Worm (Caenorhabditis elegans) whole organism, late embryonic: ENCODE results near the gene hsd-2.

Experiments used
- C08G9.2 ChIP-seq: sonication (generic microtip); optimal IDR thresholded peaks from 2 replicates; lab custom pipeline; 2016; ENCODE audit warnings: mild to moderate bottlenecking, missing genetic modification characterization, moderate library complexity, missing compliant biosample characterization
- C38D4.7 ChIP-seq: fragments of 200-800 bp; sonication (Bioruptor generic); optimal IDR thresholded peaks from 2 replicates; lab custom pipeline; 2018; ENCODE audit warnings: mild to moderate bottlenecking, missing genetic modification characterization, moderate library complexity, missing compliant biosample characterization
- K02D7.2 ChIP-seq: sonication (generic microtip); optimal IDR thresholded peaks from 2 replicates; lab custom pipeline; 2017; ENCODE audit warnings: mild to moderate bottlenecking, missing genetic modification characterization, missing compliant biosample characterization
- T23F11.4 ChIP-seq: fragments of 200-800 bp; sonication (Bioruptor generic); optimal IDR thresholded peaks from 2 replicates; lab custom pipeline; 2018; ENCODE audit warnings: mild to moderate bottlenecking, missing genetic modification characterization, missing compliant biosample characterization
- ahr-1 ChIP-seq: sonication (generic microtip); optimal IDR thresholded peaks from 2 replicates; lab custom pipeline; 2016; ENCODE audit warnings: missing genetic modification characterization, missing compliant biosample characterization
- ama-1 ChIP-seq: fragments of 150-350 bp; optimal IDR thresholded peaks from 2 replicates; lab custom pipeline; 2014
- ceh-19 ChIP-seq: fragments of 200-800 bp; sonication (Bioruptor generic); optimal IDR thresholded peaks from 2 replicates; lab custom pipeline; 2018; ENCODE audit warnings: mild to moderate bottlenecking, missing genetic modification characterization, missing compliant biosample characterization
- ceh-22 ChIP-seq: sonication (generic microtip); optimal IDR thresholded peaks from 2 replicates; lab custom pipeline; 2017; ENCODE audit warnings: missing biosample characterization, missing genetic modification characterization
- ceh-24 ChIP-seq: sonication (generic microtip); optimal IDR thresholded peaks from 2 replicates; lab custom pipeline; 2016; ENCODE audit warnings: mild to moderate bottlenecking, missing genetic modification characterization, missing compliant biosample characterization
- ceh-30 ChIP-seq: fragments of 150-350 bp; optimal IDR thresholded peaks from 2 replicates; lab custom pipeline; 2014; ENCODE audit warnings: missing biosample characterization, missing genetic modification characterization
- ceh-45 ChIP-seq: fragments of 200-800 bp; sonication (Bioruptor generic); IDR thresholded peaks from 2 replicates; pipeline ENCODE4 v1.3.6; 2022; ENCODE audit warnings: missing genetic modification reagents, missing genetic modification characterization, missing compliant biosample characterization
- ceh-6 ChIP-seq: fragments of 200-800 bp; sonication (Bioruptor generic); optimal IDR thresholded peaks from 2 replicates; lab custom pipeline; 2018; ENCODE audit warnings: mild to moderate bottlenecking, missing genetic modification characterization, missing compliant biosample characterization
- ceh-9 ChIP-seq: sonication (generic microtip); optimal IDR thresholded peaks from 2 replicates; lab custom pipeline; 2016; ENCODE audit warnings: mild to moderate bottlenecking, missing genetic modification characterization, inconsistent platforms, missing compliant biosample characterization
- che-1 ChIP-seq: sonication (generic microtip); optimal IDR thresholded peaks from 2 replicates; lab custom pipeline; 2016; ENCODE audit warnings: mild to moderate bottlenecking, missing genetic modification characterization, missing compliant biosample characterization
- dmd-4 ChIP-seq: sonication (generic microtip); optimal IDR thresholded peaks from 2 replicates; lab custom pipeline; 2016; ENCODE audit warnings: borderline replicate concordance, missing genetic modification characterization, missing compliant biosample characterization
- dve-1 ChIP-seq: sonication (generic microtip); optimal IDR thresholded peaks from 2 replicates; lab custom pipeline; 2017; ENCODE audit warnings: antibody characterized with exemption, mild to moderate bottlenecking, missing genetic modification characterization, missing compliant biosample characterization
- elt-4 ChIP-seq: sonication (generic microtip); optimal IDR thresholded peaks from 2 replicates; lab custom pipeline; 2016; ENCODE audit warnings: missing genetic modification characterization, missing compliant biosample characterization
- ets-4 ChIP-seq: sonication (generic microtip); optimal IDR thresholded peaks from 2 replicates; lab custom pipeline; 2016; ENCODE audit warnings: missing genetic modification characterization, missing compliant biosample characterization
- fax-1 ChIP-seq: sonication (generic microtip); optimal IDR thresholded peaks from 2 replicates; lab custom pipeline; 2016; ENCODE audit warnings: missing genotype, missing genetic modification characterization, missing compliant biosample characterization
- fkh-6 ChIP-seq: sonication (generic microtip); optimal IDR thresholded peaks from 2 replicates; lab custom pipeline; 2016; ENCODE audit warnings: missing genetic modification characterization, missing compliant biosample characterization
- gmeb-2 ChIP-seq: sonication (generic microtip); optimal IDR thresholded peaks from 2 replicates; lab custom pipeline; 2016; ENCODE audit warnings: missing genetic modification characterization, inconsistent platforms, missing compliant biosample characterization
- hlh-15 ChIP-seq: sonication (generic microtip); optimal IDR thresholded peaks from 2 replicates; lab custom pipeline; 2016; ENCODE audit warnings: missing genetic modification characterization, missing compliant biosample characterization
- hlh-30 ChIP-seq: sonication (generic microtip); optimal IDR thresholded peaks from 2 replicates; lab custom pipeline; 2017; ENCODE audit warnings: antibody characterized with exemption, missing genetic modification characterization, missing compliant biosample characterization; ENCODE audit not compliant: insufficient read depth
- lim-6 ChIP-seq: sonication (generic microtip); optimal IDR thresholded peaks from 2 replicates; lab custom pipeline; 2016; ENCODE audit warnings: missing genetic modification characterization, missing compliant biosample characterization
- madf-2 ChIP-seq: sonication (generic microtip); optimal IDR thresholded peaks from 2 replicates; lab custom pipeline; 2017; ENCODE audit warnings: missing genetic modification characterization, missing compliant biosample characterization
- mec-3 ChIP-seq: sonication (generic microtip); optimal IDR thresholded peaks from 2 replicates; lab custom pipeline; 2016; ENCODE audit warnings: borderline replicate concordance, missing genetic modification characterization, missing compliant biosample characterization
- nfya-1 ChIP-seq: sonication (generic microtip); optimal IDR thresholded peaks from 2 replicates; lab custom pipeline; 2017; ENCODE audit warnings: missing genetic modification characterization, mild to moderate bottlenecking, missing compliant biosample characterization, antibody characterized with exemption, moderate library complexity
- nhr-11 ChIP-seq: fragments of 150-350 bp; optimal IDR thresholded peaks from 2 replicates; lab custom pipeline; 2014; ENCODE audit warnings: missing biosample characterization, missing genetic modification characterization
- npax-4 ChIP-seq: sonication (generic microtip); optimal IDR thresholded peaks from 2 replicates; lab custom pipeline; 2016; ENCODE audit warnings: missing genetic modification characterization, missing compliant biosample characterization
- pha-4 ChIP-seq: fragments of 150-350 bp; optimal IDR thresholded peaks from 2 replicates; lab custom pipeline; 2018; ENCODE audit warnings: missing biosample characterization, missing genetic modification reagents, missing genetic modification characterization
- rnt-1 ChIP-seq: sonication (generic microtip); optimal IDR thresholded peaks from 2 replicates; lab custom pipeline; 2016; ENCODE audit warnings: missing genetic modification characterization, missing compliant biosample characterization
- sdc-2 ChIP-seq: sonication (generic microtip); optimal IDR thresholded peaks from 2 replicates; lab custom pipeline; 2016; ENCODE audit warnings: missing genotype, missing genetic modification characterization, missing compliant biosample characterization
- sox-4 ChIP-seq: sonication (generic microtip); optimal IDR thresholded peaks from 2 replicates; lab custom pipeline; 2017; ENCODE audit warnings: mild to moderate bottlenecking, missing genetic modification characterization, inconsistent platforms, missing compliant biosample characterization
- syd-9 ChIP-seq: sonication (generic microtip); optimal IDR thresholded peaks from 2 replicates; lab custom pipeline; 2016; ENCODE audit warnings: mild to moderate bottlenecking, missing genetic modification characterization, moderate library complexity, missing compliant biosample characterization
- unc-3 ChIP-seq, 2 experiments: fragments of 200-800 bp in 1 of 2; sonication (Bioruptor generic) in 1 of 2; sonication (generic microtip) in 1 of 2; conservative IDR thresholded peaks in 1 of 2; optimal IDR thresholded peaks in 1 of 2; 2 replicates each; pipeline versions ENCODE4 v1.3.6 to Lab custom; 2016 to 2022; ENCODE audit warnings: missing compliant biosample characterization in 2 of 2, missing genetic modification characterization in 2 of 2, missing genetic modification reagents in 1 of 2
- unc-42 ChIP-seq: sonication (generic microtip); optimal IDR thresholded peaks from 2 replicates; lab custom pipeline; 2016; ENCODE audit warnings: missing genotype, missing genetic modification characterization, missing compliant biosample characterization
- unc-86 ChIP-seq: sonication (generic microtip); optimal IDR thresholded peaks from 2 replicates; lab custom pipeline; 2016; ENCODE audit warnings: missing genetic modification characterization, missing compliant biosample characterization
- zip-5 ChIP-seq: sonication (generic microtip); optimal IDR thresholded peaks from 2 replicates; lab custom pipeline; 2016; ENCODE audit warnings: missing genetic modification characterization, missing compliant biosample characterization
- ztf-16 ChIP-seq: sonication (generic microtip); optimal IDR thresholded peaks from 2 replicates; lab custom pipeline; 2017; ENCODE audit warnings: missing genetic modification characterization, missing compliant biosample characterization

The hsd-2 gene

ce11 chrX:4976530-4976929 is 28.5 kb upstream of the hsd-2 start, which contains the start of gene lfi-1:
TSS of gene lfi-1 (plus strand) at chrX:4976830.
- TF ChIP-seq hlh-30 (tag; lab: Kevin White, UChicago) (no peak), K02D7.2 (tag; lab: Kevin White, UChicago) (no peak)
- TF ChIP-seq, all 69 proteins: peak for 0

DNA sequence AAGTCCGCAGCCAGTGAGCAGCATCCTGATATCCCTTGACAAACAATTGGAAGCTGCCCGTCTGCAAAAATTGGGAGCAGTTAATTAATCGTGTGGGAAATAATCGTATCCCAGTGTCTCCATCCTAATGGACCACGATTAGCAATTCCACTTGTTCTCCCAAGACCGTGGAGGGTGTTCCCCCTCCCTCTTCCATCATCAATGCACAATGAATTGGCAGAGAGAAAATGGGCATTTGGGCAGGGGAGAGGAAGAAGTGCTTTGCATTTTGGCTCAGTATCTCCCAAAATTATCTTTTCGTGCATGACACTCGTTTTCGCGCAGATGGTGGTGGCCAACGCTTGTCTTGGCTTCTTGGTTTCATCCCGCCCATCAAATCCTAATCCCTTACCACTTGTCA is 26.9 kb upstream of the hsd-2 start:
- peak; percentile 48 for TF ChIP-seq unc-42 (tag; lab: Kevin White, UChicago)
- no peak for TF ChIP-seq ahr-1 (tag; lab: Kevin White, UChicago)
- TF ChIP-seq sdc-2: peak; percentile 75

ce11 chrX:4979060-4979459 is 26.0 kb upstream of the hsd-2 start:
- TF ChIP-seq fax-1 (tag; lab: Kevin White, UChicago) (no peak), K02D7.2 (tag; lab: Kevin White, UChicago) (no peak), ceh-30 (tag; lab: Kevin White, UChicago) (no peak), sdc-2 (no peak), nhr-11 (tag; lab: Kevin White, UChicago) (no peak), ztf-16 (tag; lab: Kevin White, UChicago) (no peak), C38D4.7 (GFP tag; lab: Kevin White, UChicago) (no peak), ceh-45 (GFP tag; lab: Robert Waterston, UW) (no peak), hlh-15 (tag; lab: Kevin White, UChicago) (no peak), unc-86 (tag; lab: Kevin White, UChicago) (no peak), ceh-9 (tag; lab: Kevin White, UChicago) (no peak), rnt-1 (tag; lab: Kevin White, UChicago) (no peak), unc-42 (tag; lab: Kevin White, UChicago) (no peak), C08G9.2 (tag; lab: Kevin White, UChicago) (no peak), gmeb-2 (tag; lab: Kevin White, UChicago) (no peak), syd-9 (tag; lab: Kevin White, UChicago) (no peak), fkh-6 (no peak), pha-4 (tag; lab: Kevin White, UChicago) (no peak)
- TF ChIP-seq, all 69 proteins: peak for 0

- no peak for TF ChIP-seq npax-4 (tag; lab: Kevin White, UChicago)
- no peak for TF ChIP-seq ama-1 (lab: Kevin White, UChicago)
- TF ChIP-seq C38D4.7 (GFP tag; lab: Kevin White, UChicago): no peak
- no peak for TF ChIP-seq dmd-4 (tag; lab: Kevin White, UChicago)
- no peak for TF ChIP-seq che-1 (tag; lab: Kevin White, UChicago)
- TF ChIP-seq elt-4 (tag; lab: Kevin White, UChicago): no peak
- TF ChIP-seq ceh-24 (tag; lab: Kevin White, UChicago): no peak
- no peak for TF ChIP-seq ets-4 (tag; lab: Kevin White, UChicago)
- no peak for TF ChIP-seq unc-3 (GFP tag; conservative IDR thresholded peaks at IDR 0.05; lab: Robert Waterston, UW)
- no peak for TF ChIP-seq unc-3 (tag; optimal IDR thresholded peaks at IDR 0.05; lab: Kevin White, UChicago)
- TF ChIP-seq hlh-30 (tag; lab: Kevin White, UChicago): no peak
- no peak for TF ChIP-seq sox-4
- no peak for TF ChIP-seq ceh-19 (GFP tag; lab: Kevin White, UChicago)
- TF ChIP-seq ceh-30 (tag; lab: Kevin White, UChicago): no peak
These were observed 24.0 kb upstream of the hsd-2 start for ce11 chrX:4981059-4981458.

ce11 chrX:4981579-4981978 is 23.5 kb upstream of the hsd-2 start:
- TF ChIP-seq madf-2 (tag; lab: Kevin White, UChicago) (no peak), dmd-4 (tag; lab: Kevin White, UChicago) (no peak), sox-4 (no peak), nfya-1 (no peak), T23F11.4 (GFP tag; lab: Kevin White, UChicago) (no peak), lim-6 (tag; lab: Kevin White, UChicago) (no peak), dve-1 (tag; lab: Kevin White, UChicago) (no peak), zip-5 (no peak), ceh-22 (tag; lab: Kevin White, UChicago) (no peak), hlh-15 (tag; lab: Kevin White, UChicago) (no peak), C38D4.7 (GFP tag; lab: Kevin White, UChicago) (no peak), ceh-24 (tag; lab: Kevin White, UChicago) (no peak), mec-3 (tag; lab: Kevin White, UChicago) (no peak), ceh-6 (no peak)
